Fruit fly (Drosophila melanogaster) whole organism, larva: ENCODE measurements around the gene CG14327.
A peak's percentile ranks its signal among the peaks of the same experiment; 100 is the strongest.

Source experiments
- noc ChIP-seq: fragments of 200-800 bp; sonication (Bioruptor generic); optimal IDR thresholded peaks from 3 replicates; lab custom pipeline; 2019; ENCODE audit warnings: missing biosample characterization, mild to moderate bottlenecking, missing genetic modification characterization, moderate library complexity

CG14327 gene

dm6 chr3R:17604880-17605667 lies 8.4 kb upstream of the CG14327 start:
- no peak for TF ChIP-seq noc

dm6 chr3R:17605872-17606271 lies 7.6 kb upstream of the CG14327 start, which contains the start of gene sll:
Gene sll, plus strand, starts transcription at chr3R:17606106.
- TF ChIP-seq noc, result no peak

- no peak for TF ChIP-seq noc
Observed at dm6 chr3R:17609059-17609458, 4.5 kb upstream of the CG14327 start, which contains the start of gene CG14329. Gene CG14329, plus strand, starts transcription at chr3R:17609359.

- TF ChIP-seq noc, result no peak
Observed at dm6 chr3R:17611411-17611810, 2.1 kb upstream of the CG14327 start, which contains the start of gene Edg91. Gene Edg91, minus strand, starts transcription at chr3R:17611511.

- TF ChIP-seq noc, result no peak
Observed at dm6 chr3R:17611836-17612235, 1.7 kb upstream of the CG14327 start.

dm6 chr3R:17612587-17612986 lies 922 bp upstream of the CG14327 start, which contains the start of gene CG34281:
Gene CG34281, plus strand, starts transcription at chr3R:17612887.
- no peak for TF ChIP-seq noc

dm6 chr3R:17615076-17615475 lies 1.6 kb downstream of the CG14327 start:
- no peak for TF ChIP-seq noc

dm6 chr3R:17615746-17616145 lies 2.2 kb downstream of the CG14327 start:
- TF ChIP-seq noc, result no peak

- no peak for TF ChIP-seq noc
Observed at dm6 chr3R:17616541-17616940, 3.0 kb downstream of the CG14327 start.

dm6 chr3R:17617121-17617975 lies 3.8 kb downstream of the CG14327 start:
- TF ChIP-seq noc, result no peak

dm6 chr3R:17617976-17618308 lies 4.4 kb downstream of the CG14327 start:
- no peak for TF ChIP-seq noc

dm6 chr3R:17618699-17619150 lies 5.2 kb downstream of the CG14327 start, which contains the start of the genes CG14324 and CG14326:
Gene CG14324, minus strand, starts transcription at chr3R:17618799.
Gene CG14326, plus strand, starts transcription at chr3R:17619100.
- no peak for TF ChIP-seq noc

dm6 chr3R:17619726-17620282 lies 6.3 kb downstream of the CG14327 start:
- peak; percentile 26 for TF ChIP-seq noc

dm6 chr3R:17622062-17622766 lies 8.7 kb downstream of the CG14327 start, which contains the start of gene CG14323:
Gene CG14323, minus strand, starts transcription at chr3R:17622112.
- TF ChIP-seq noc, result no peak

dm6 chr3R:17624549-17624948 lies 11.0 kb downstream of the CG14327 start:
- no peak for TF ChIP-seq noc

dm6 chr3R:17624968-17625367 lies 11.5 kb downstream of the CG14327 start, which contains the start of gene AttD:
Gene AttD, plus strand, starts transcription at chr3R:17625268.
- no peak for TF ChIP-seq noc
